Worm (Caenorhabditis elegans) whole organism, young adult: ENCODE results near the gene T02C12.5.

Experiments used
- B0019.2 ChIP-seq: fragments of 200-800 bp; sonication (Bioruptor generic); conservative IDR thresholded peaks from 2 replicates; pipeline ENCODE4 v1.3.6; 2022; ENCODE audit warnings: missing genetic modification reagents, missing genetic modification characterization, missing compliant biosample characterization
- B0035.1 ChIP-seq: sonication (generic microtip); optimal IDR thresholded peaks from 2 replicates; lab custom pipeline; 2016; ENCODE audit warnings: missing genetic modification characterization, mild to moderate bottlenecking, missing compliant biosample characterization, missing genotype, missing genetic modification reagents
- F10E7.11 ChIP-seq: sonication (generic microtip); optimal IDR thresholded peaks from 2 replicates; lab custom pipeline; 2017; ENCODE audit warnings: mild to moderate bottlenecking, missing genetic modification characterization, moderate library complexity, missing compliant biosample characterization
- F49E8.2 ChIP-seq: sonication (generic microtip); optimal IDR thresholded peaks from 3 replicates; lab custom pipeline; 2017; ENCODE audit warnings: missing genetic modification characterization, mild to moderate bottlenecking, missing compliant biosample characterization, antibody characterized with exemption, moderate library complexity; ENCODE audit not compliant: insufficient read depth
- F52B5.7 ChIP-seq: sonication (generic microtip); optimal IDR thresholded peaks from 2 replicates; lab custom pipeline; 2016; ENCODE audit warnings: mild to moderate bottlenecking, missing genetic modification characterization, missing compliant biosample characterization
- K11D2.4 ChIP-seq: fragments of 200-800 bp; sonication (Bioruptor generic); IDR thresholded peaks from 2 replicates; pipeline ENCODE4 v1.3.6; 2022; ENCODE audit warnings: missing genetic modification reagents, missing genetic modification characterization, missing compliant biosample characterization
- T26A5.8 ChIP-seq: sonication (generic microtip); optimal IDR thresholded peaks from 2 replicates; lab custom pipeline; 2016; ENCODE audit warnings: missing genetic modification characterization, missing compliant biosample characterization
- Y53F4B.3 ChIP-seq: fragments of 200-800 bp; sonication (Bioruptor generic); IDR thresholded peaks from 2 replicates; pipeline ENCODE4 v1.3.6; 2022; ENCODE audit warnings: missing genetic modification reagents, missing genetic modification characterization, missing compliant biosample characterization
- Y53G8AR.9 ChIP-seq: fragments of 200-800 bp; sonication (Bioruptor generic); conservative IDR thresholded peaks from 2 replicates; pipeline ENCODE4 v1.3.6; 2022; ENCODE audit warnings: missing genetic modification reagents, missing genetic modification characterization, missing compliant biosample characterization
- Y79H2A.3 ChIP-seq: fragments of 200-800 bp; sonication (Bioruptor generic); conservative IDR thresholded peaks from 2 replicates; pipeline ENCODE4 v1.3.6; 2022; ENCODE audit warnings: missing genetic modification reagents, missing genetic modification characterization, missing compliant biosample characterization
- aptf-2 ChIP-seq: fragments of 200-800 bp; sonication (Bioruptor generic); conservative IDR thresholded peaks from 2 replicates; pipeline ENCODE4 v1.3.6; 2022; ENCODE audit warnings: missing genetic modification reagents, missing genetic modification characterization, missing compliant biosample characterization
- aptf-3 ChIP-seq: fragments of 200-800 bp; sonication (Bioruptor generic); IDR thresholded peaks from 2 replicates; pipeline ENCODE4 v1.3.6; 2022; ENCODE audit warnings: missing genetic modification characterization, missing compliant biosample characterization
- atf-7 ChIP-seq: sonication (generic microtip); optimal IDR thresholded peaks from 2 replicates; lab custom pipeline; 2017; ENCODE audit warnings: mild to moderate bottlenecking, missing genetic modification characterization, missing compliant biosample characterization
- athp-1 ChIP-seq: sonication (generic microtip); optimal IDR thresholded peaks from 2 replicates; lab custom pipeline; 2017; ENCODE audit warnings: mild to moderate bottlenecking, missing genetic modification characterization, missing compliant biosample characterization
- attf-6 ChIP-seq: fragments of 200-800 bp; sonication (Bioruptor generic); IDR thresholded peaks from 2 replicates; pipeline ENCODE4 v1.3.6; 2022; ENCODE audit warnings: missing genetic modification reagents, missing genetic modification characterization, missing compliant biosample characterization
- bed-1 ChIP-seq: fragments of 200-800 bp; sonication (Bioruptor generic); IDR thresholded peaks from 2 replicates; pipeline ENCODE4 v1.3.6; 2022; ENCODE audit warnings: missing genetic modification reagents, missing genetic modification characterization, missing compliant biosample characterization
- ceh-58 ChIP-seq: fragments of 200-800 bp; sonication (Bioruptor generic); IDR thresholded peaks from 2 replicates; pipeline ENCODE4 v1.3.6; 2022; ENCODE audit warnings: missing genetic modification characterization, missing compliant biosample characterization
- ceh-79 ChIP-seq: sonication (generic microtip); optimal IDR thresholded peaks from 2 replicates; lab custom pipeline; 2017; ENCODE audit warnings: mild to moderate bottlenecking, missing genetic modification characterization, missing compliant biosample characterization
- chd-7 ChIP-seq: sonication (generic microtip); optimal IDR thresholded peaks from 2 replicates; lab custom pipeline; 2016; ENCODE audit warnings: mild to moderate bottlenecking, missing genetic modification characterization, moderate library complexity, missing compliant biosample characterization
- dox-1 ChIP-seq: fragments of 200-800 bp; sonication (Bioruptor generic); IDR thresholded peaks from 2 replicates; pipeline ENCODE4 v1.3.6; 2022; ENCODE audit warnings: missing genetic modification reagents, missing genetic modification characterization, missing compliant biosample characterization
- dpl-1 ChIP-seq: fragments of 150-350 bp; optimal IDR thresholded peaks from 2 replicates; lab custom pipeline; 2014; ENCODE audit warnings: missing biosample characterization, missing genetic modification reagents, missing genetic modification characterization
- efl-1 ChIP-seq: fragments of 150-350 bp; optimal IDR thresholded peaks from 2 replicates; lab custom pipeline; 2014; ENCODE audit warnings: missing biosample characterization, missing genetic modification reagents, missing genetic modification characterization
- egl-18 ChIP-seq: fragments of 200-800 bp; sonication (Bioruptor generic); IDR thresholded peaks from 2 replicates; pipeline ENCODE4 v1.3.6; 2022; ENCODE audit warnings: missing genetic modification reagents, missing genetic modification characterization, missing compliant biosample characterization
- fkh-3 ChIP-seq: sonication (generic microtip); optimal IDR thresholded peaks from 2 replicates; lab custom pipeline; 2016; ENCODE audit warnings: mild to moderate bottlenecking, missing genetic modification characterization, missing compliant biosample characterization
- hmg-20 ChIP-seq: fragments of 200-800 bp; sonication (Bioruptor generic); IDR thresholded peaks from 2 replicates; pipeline ENCODE4 v1.3.6; 2022; ENCODE audit warnings: missing genetic modification reagents, missing genetic modification characterization, missing compliant biosample characterization
- hrde-1 ChIP-seq: sonication (generic microtip); optimal IDR thresholded peaks from 2 replicates; lab custom pipeline; 2016; ENCODE audit warnings: missing genetic modification characterization, mild to moderate bottlenecking, missing compliant biosample characterization, moderate library complexity, missing genotype, missing genetic modification reagents, borderline replicate concordance
- lag-1 ChIP-seq: fragments of 200-800 bp; sonication (Bioruptor generic); IDR thresholded peaks from 2 replicates; pipeline ENCODE4 v1.3.6; 2022; ENCODE audit warnings: missing genetic modification reagents, missing genetic modification characterization, missing compliant biosample characterization
- lin-26 ChIP-seq: fragments of 200-800 bp; sonication (Bioruptor generic); IDR thresholded peaks from 2 replicates; pipeline ENCODE4 v1.3.6; 2022; ENCODE audit warnings: missing genetic modification reagents, missing genetic modification characterization, missing compliant biosample characterization
- lin-40 ChIP-seq: sonication (generic microtip); optimal IDR thresholded peaks from 2 replicates; lab custom pipeline; 2016; ENCODE audit warnings: missing genetic modification characterization, mild to moderate bottlenecking, missing compliant biosample characterization, missing genotype, missing genetic modification reagents
- lsl-1 ChIP-seq: fragments of 200-800 bp; sonication (Bioruptor generic); optimal IDR thresholded peaks from 2 replicates; lab custom pipeline; 2018; ENCODE audit warnings: mild to moderate bottlenecking, missing genetic modification characterization, moderate library complexity, missing compliant biosample characterization
- lsy-27 ChIP-seq: sonication (generic microtip); optimal IDR thresholded peaks from 2 replicates; lab custom pipeline; 2017; ENCODE audit warnings: missing genetic modification characterization, mild to moderate bottlenecking, missing compliant biosample characterization, antibody characterized with exemption, missing genotype, borderline replicate concordance; ENCODE audit not compliant: insufficient read depth
- madf-3 ChIP-seq: fragments of 200-800 bp; sonication (Bioruptor generic); IDR thresholded peaks from 2 replicates; pipeline ENCODE4 v1.3.6; 2022; ENCODE audit warnings: missing genetic modification reagents, missing genetic modification characterization, missing compliant biosample characterization
- madf-6 ChIP-seq: fragments of 200-800 bp; sonication (Bioruptor generic); IDR thresholded peaks from 2 replicates; pipeline ENCODE4 v1.3.6; 2022; ENCODE audit warnings: missing genetic modification reagents, missing genetic modification characterization, missing compliant biosample characterization
- nfya-2 ChIP-seq: fragments of 200-800 bp; sonication (Bioruptor generic); IDR thresholded peaks from 2 replicates; pipeline ENCODE4 v1.3.6; 2022; ENCODE audit warnings: missing genetic modification reagents, missing genetic modification characterization, missing compliant biosample characterization
- nfyb-1 ChIP-seq: fragments of 200-800 bp; sonication (Bioruptor generic); IDR thresholded peaks from 2 replicates; pipeline ENCODE4 v1.3.6; 2022; ENCODE audit warnings: missing genetic modification reagents, missing genetic modification characterization, missing compliant biosample characterization
- rcor-1 ChIP-seq: fragments of 200-800 bp; sonication (Bioruptor generic); IDR thresholded peaks from 2 replicates; pipeline ENCODE4 v1.3.6; 2022; ENCODE audit warnings: missing genetic modification reagents, missing genetic modification characterization, missing compliant biosample characterization
- repo-1 ChIP-seq: sonication (generic microtip); optimal IDR thresholded peaks from 2 replicates; lab custom pipeline; 2017; ENCODE audit warnings: mild to moderate bottlenecking, missing genetic modification characterization, missing compliant biosample characterization
- snpc-1.1 ChIP-seq: sonication (generic microtip); optimal IDR thresholded peaks from 2 replicates; lab custom pipeline; 2017; ENCODE audit warnings: missing genetic modification characterization, mild to moderate bottlenecking, missing compliant biosample characterization, antibody characterized with exemption, moderate library complexity, missing genotype, missing genetic modification reagents; ENCODE audit not compliant: insufficient read depth
- snpc-1.3 ChIP-seq: sonication (generic microtip); optimal IDR thresholded peaks from 2 replicates; lab custom pipeline; 2017; ENCODE audit warnings: missing genetic modification characterization, mild to moderate bottlenecking, missing compliant biosample characterization, antibody characterized with exemption, moderate library complexity, missing genotype, missing genetic modification reagents; ENCODE audit not compliant: insufficient read depth
- snpc-4 ChIP-seq, 5 experiments: fragments of 150-350 bp in 1 of 5; sonication (generic microtip) in 4 of 5; optimal IDR thresholded peaks; 2 replicates each; lab custom pipeline; 2014 to 2018; ENCODE audit warnings: missing genetic modification characterization in 5 of 5, missing biosample characterization in 3 of 5, antibody characterized with exemption in 2 of 5, mild to moderate bottlenecking in 2 of 5, missing compliant biosample characterization in 2 of 5, missing genotype in 2 of 5, moderate library complexity in 2 of 5, missing genetic modification reagents in 1 of 5
- sptf-2 ChIP-seq: fragments of 200-800 bp; sonication (Bioruptor generic); optimal IDR thresholded peaks from 2 replicates; lab custom pipeline; 2018; ENCODE audit warnings: mild to moderate bottlenecking, missing genetic modification characterization, missing compliant biosample characterization
- unc-62 ChIP-seq: fragments of 150-350 bp; optimal IDR thresholded peaks from 2 replicates; lab custom pipeline; 2014; ENCODE audit warnings: missing biosample characterization, missing genetic modification reagents, missing genetic modification characterization
- xnd-1 ChIP-seq: sonication (generic microtip); optimal IDR thresholded peaks from 2 replicates; lab custom pipeline; 2016; ENCODE audit warnings: missing genotype, missing genetic modification reagents, missing genetic modification characterization, missing compliant biosample characterization
- zim-3 ChIP-seq: sonication (generic microtip); optimal IDR thresholded peaks from 2 replicates; lab custom pipeline; 2017; ENCODE audit warnings: mild to moderate bottlenecking, missing genetic modification characterization, moderate library complexity, missing compliant biosample characterization
- ztf-18 ChIP-seq: sonication (generic microtip); optimal IDR thresholded peaks from 2 replicates; lab custom pipeline; 2016; ENCODE audit warnings: missing genotype, mild to moderate bottlenecking, missing genetic modification characterization, missing compliant biosample characterization
- ztf-25 ChIP-seq: fragments of 200-800 bp; sonication (Bioruptor generic); IDR thresholded peaks from 2 replicates; pipeline ENCODE4 v1.3.6; 2022; ENCODE audit warnings: missing genetic modification reagents, missing genetic modification characterization, missing compliant biosample characterization

T02C12.5 gene

ce11 chrIII:4015382-4015986 lies 12.5 kb downstream of the T02C12.5 start (continued):
- TF ChIP-seq ztf-18 (tag; lab: Kevin White, UChicago) (peak; percentile 64), Y53G8AR.9 (GFP tag; lab: Robert Waterston, UW) (peak; percentile 95), nfyb-1 (peak; percentile 62), atf-7 (tag; lab: Kevin White, UChicago) (peak; percentile 43), attf-6 (GFP tag; lab: Robert Waterston, UW) (peak; percentile 82), lag-1 (GFP tag; lab: Robert Waterston, UW) (no peak), sptf-2 (GFP tag; lab: Kevin White, UChicago) (no peak), aptf-3 (GFP tag; lab: Robert Waterston, UW) (no peak), ceh-79 (tag; lab: Kevin White, UChicago) (peak; percentile 80), dpl-1 (GFP tag; lab: Kevin White, UChicago) (peak; percentile 30), zim-3 (no peak), ztf-25 (GFP tag; lab: Robert Waterston, UW) (no peak), athp-1 (tag; lab: Kevin White, UChicago) (peak; percentile 79), T26A5.8 (peak; percentile 41), F52B5.7 (tag; lab: Kevin White, UChicago) (peak; percentile 64), B0035.1 (tag; lab: Kevin White, UChicago) (peak; percentile 17), F49E8.2 (tag; lab: Kevin White, UChicago) (peak; percentile 93), lsy-27 (tag; lab: Kevin White, UChicago) (no peak), snpc-1.1 (tag; lab: Kevin White, UChicago) (no peak), K11D2.4 (no peak), snpc-1.3 (tag; lab: Kevin White, UChicago) (peak; percentile 46), F10E7.11 (peak; percentile 72), aptf-2 (GFP tag; lab: Robert Waterston, UW) (peak; percentile 63; the same call in 1 of the 2 replicates), dox-1 (peak; percentile 34; the same call in 1 of the 2 replicates), xnd-1 (tag; lab: Kevin White, UChicago) (peak; percentile 49), bed-1 (GFP tag; lab: Robert Waterston, UW) (0 out of 2 replicates have a peak, but pooled peaks have one; percentile 63), ceh-58 (no peak), B0019.2 (GFP tag; lab: Robert Waterston, UW) (0 out of 2 replicates have a peak, but pooled peaks have one; percentile 50), chd-7 (peak; percentile 83), madf-3 (GFP tag; lab: Robert Waterston, UW) (peak; percentile 84), repo-1 (tag; lab: Kevin White, UChicago) (peak; percentile 82), madf-6 (GFP tag; lab: Robert Waterston, UW) (peak; percentile 79), rcor-1 (peak; percentile 53), snpc-4 (GFP tag; optimal IDR thresholded peaks at IDR 0.05; lab: Kevin White, UChicago) (peak; percentile 57), snpc-4 (tag; optimal IDR thresholded peaks at IDR 0.05; lab: Kevin White, UChicago) (peak in 1 of 4 experiments; percentile 46), unc-62 (GFP tag; lab: Kevin White, UChicago) (no peak), nfya-2 (GFP tag; lab: Robert Waterston, UW) (0 out of 2 replicates have a peak, but pooled peaks have one; percentile 69), Y79H2A.3 (GFP tag; lab: Robert Waterston, UW) (peak; percentile 97), Y53F4B.3 (GFP tag; lab: Robert Waterston, UW) (no peak), hmg-20 (GFP tag; lab: Robert Waterston, UW) (no peak), lin-40 (tag; lab: Kevin White, UChicago) (peak; percentile 54), fkh-3 (tag; lab: Kevin White, UChicago) (peak; percentile 46), lin-26 (peak; percentile 81), hrde-1 (peak; percentile 95), egl-18 (GFP tag; lab: Robert Waterston, UW) (no peak), efl-1 (peak; percentile 75), lsl-1 (GFP tag; lab: Kevin White, UChicago) (peak; percentile 7)
- TF ChIP-seq, all 124 proteins: peak for 62
